Fruit fly (Drosophila melanogaster): ENCODE measurements around the gene nej.

DNA sequence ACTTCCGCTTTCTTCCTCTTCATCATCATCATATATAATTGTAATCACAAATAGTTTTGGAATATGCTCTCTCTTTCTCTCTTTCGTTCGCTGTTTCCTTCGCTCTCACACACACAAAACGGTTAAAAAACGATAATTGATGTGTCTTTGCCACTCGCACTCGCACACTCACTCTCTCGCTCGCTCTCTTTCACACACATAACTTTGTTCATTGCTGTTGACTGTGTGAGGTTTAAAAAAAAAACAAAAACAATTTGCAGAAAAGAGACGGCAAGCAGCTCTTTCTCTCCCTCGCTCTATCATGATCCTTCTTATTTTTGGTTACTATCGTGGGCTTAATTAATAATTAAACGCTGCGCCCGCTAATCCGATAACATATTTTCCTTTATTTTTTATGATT is 20.4 kb downstream of the nej start:
- TF ChIP-seq CG32264 (GFP tag; optimal IDR thresholded peaks at IDR 0.05) (no peak), psq (GFP tag; optimal IDR thresholded peaks at IDR 0.05) (no peak), woc (GFP tag; optimal IDR thresholded peaks at IDR 0.05) (no peak), Myc (optimal IDR thresholded peaks at IDR 0.05) (no peak), sage (GFP tag; optimal IDR thresholded peaks at IDR 0.05) (no peak), CG9705 (GFP tag; optimal IDR thresholded peaks at IDR 0.05) (no peak), dl (GFP tag; optimal IDR thresholded peaks at IDR 0.05; ENCODE audit: insufficient read depth in 1 of 2, partially characterized antibody in 2 of 2) (no peak), tai (GFP tag; optimal IDR thresholded peaks at IDR 0.05) (no peak), dsf (GFP tag; optimal IDR thresholded peaks at IDR 0.05; ENCODE audit: borderline replicate concordance) (no peak), Abd-B (GFP tag; optimal IDR thresholded peaks at IDR 0.05) (no peak), fru (GFP tag; optimal IDR thresholded peaks at IDR 0.05) (no peak), Dfd (GFP tag; optimal IDR thresholded peaks at IDR 0.05) (no peak), lola (GFP tag; optimal IDR thresholded peaks at IDR 0.05) (no peak), pan (optimal IDR thresholded peaks at IDR 0.05) (no peak)
